Worm (Caenorhabditis elegans) whole organism, early embryonic: Measurements from ENCODE around the gene F56C9.6.

Experiments
- B0310.2 ChIP-seq: sonication (generic microtip); optimal IDR thresholded peaks from 2 replicates; lab custom pipeline; 2016; ENCODE audit warnings: mild to moderate bottlenecking, missing genetic modification characterization, missing compliant biosample characterization
- aly-1 ChIP-seq: sonication (generic microtip); optimal IDR thresholded peaks from 2 replicates; lab custom pipeline; 2016; ENCODE audit warnings: missing genetic modification characterization, missing compliant biosample characterization
- ama-1 ChIP-seq: fragments of 150-350 bp; optimal IDR thresholded peaks from 2 replicates; lab custom pipeline; 2014
- ceh-13 ChIP-seq: fragments of 200-800 bp; sonication (Bioruptor generic); optimal IDR thresholded peaks from 2 replicates; lab custom pipeline; 2018; ENCODE audit warnings: mild to moderate bottlenecking, missing genetic modification characterization, missing compliant biosample characterization
- flt-1 ChIP-seq: fragments of 200-800 bp; sonication (Bioruptor generic); IDR thresholded peaks from 2 replicates; pipeline ENCODE4 v1.3.6; 2022; ENCODE audit warnings: missing genetic modification characterization, missing compliant biosample characterization
- hnd-1 ChIP-seq: sonication (generic microtip); optimal IDR thresholded peaks from 2 replicates; lab custom pipeline; 2016; ENCODE audit warnings: missing genetic modification characterization, missing compliant biosample characterization
- tra-4 ChIP-seq: sonication (generic microtip); optimal IDR thresholded peaks from 2 replicates; lab custom pipeline; 2017; ENCODE audit warnings: missing genetic modification characterization, missing compliant biosample characterization

- TF ChIP-seq ceh-13 (no peak), tra-4 (tag; lab: Kevin White, UChicago) (no peak), B0310.2 (no peak), ama-1 (lab: Kevin White, UChicago) (no peak), flt-1 (GFP tag; lab: Robert Waterston, UW) (no peak), hnd-1 (tag; lab: Kevin White, UChicago) (no peak), aly-1 (tag; lab: Kevin White, UChicago) (no peak)
Measured at ce11 chrIII:7338009-7338408, 27.4 kb upstream of the F56C9.6 start.
